Fruit fly (Drosophila melanogaster) whole organism, adult: Measurements from ENCODE around the gene CG10345.

Experiments used
- CG11617 ChIP-seq: fragments of 200-800 bp; sonication (Bioruptor generic); optimal IDR thresholded peaks from 2 replicates; lab custom pipeline; 2017; ENCODE audit warnings: mild to moderate bottlenecking, missing biosample characterization, missing genetic modification reagents, missing genetic modification characterization
- CG12768 ChIP-seq: fragments of 200-800 bp; sonication (Bioruptor generic); optimal IDR thresholded peaks from 2 replicates; lab custom pipeline; 2017; ENCODE audit warnings: missing biosample characterization, missing genetic modification characterization, mild to moderate bottlenecking, moderate library complexity, missing genetic modification reagents
- CG14711 ChIP-seq: fragments of 200-800 bp; sonication (Bioruptor generic); optimal IDR thresholded peaks from 2 replicates; lab custom pipeline; 2018; ENCODE audit warnings: missing biosample characterization, mild to moderate bottlenecking, missing genetic modification characterization, moderate library complexity
- CG1620 ChIP-seq: fragments of 200-800 bp; sonication (Bioruptor generic); optimal IDR thresholded peaks from 2 replicates; lab custom pipeline; 2016; ENCODE audit warnings: missing biosample characterization, missing genetic modification characterization
- CG33017 ChIP-seq: fragments of 200-800 bp; sonication (Bioruptor generic); optimal IDR thresholded peaks from 2 replicates; lab custom pipeline; 2018; ENCODE audit warnings: missing biosample characterization, mild to moderate bottlenecking, missing genetic modification characterization, moderate library complexity
- CG5204 ChIP-seq: fragments of 200-800 bp; sonication (Bioruptor generic); optimal IDR thresholded peaks from 2 replicates; lab custom pipeline; 2016; ENCODE audit warnings: missing biosample characterization, missing genetic modification characterization
- CG7045 ChIP-seq: fragments of 200-800 bp; sonication (Bioruptor generic); optimal IDR thresholded peaks from 2 replicates; lab custom pipeline; 2017; ENCODE audit warnings: missing biosample characterization, mild to moderate bottlenecking, missing genetic modification characterization
- CG7101 ChIP-seq: fragments of 200-800 bp; sonication (Bioruptor generic); optimal IDR thresholded peaks from 2 replicates; lab custom pipeline; 2018; ENCODE audit warnings: missing biosample characterization, mild to moderate bottlenecking, missing genetic modification characterization, moderate library complexity
- Clk ChIP-seq: fragments of 200-800 bp; sonication (Bioruptor generic); optimal IDR thresholded peaks from 2 replicates; lab custom pipeline; 2017; ENCODE audit warnings: missing biosample characterization, missing genetic modification characterization
- Crg-1 ChIP-seq: fragments of 200-800 bp; sonication (Bioruptor generic); optimal IDR thresholded peaks from 2 replicates; lab custom pipeline; 2016; ENCODE audit warnings: missing biosample characterization, missing genetic modification characterization
- Hr96 ChIP-seq: fragments of 200-800 bp; sonication (Bioruptor generic); optimal IDR thresholded peaks from 2 replicates; lab custom pipeline; 2016; ENCODE audit warnings: missing biosample characterization, missing genetic modification characterization
- Mnt ChIP-seq: fragments of 200-800 bp; sonication (Bioruptor generic); optimal IDR thresholded peaks from 2 replicates; lab custom pipeline; 2016; ENCODE audit warnings: missing biosample characterization, mild to moderate bottlenecking, missing genetic modification characterization
- bab1 ChIP-seq: fragments of 200-800 bp; sonication (Bioruptor generic); optimal IDR thresholded peaks from 3 replicates; lab custom pipeline; 2019; ENCODE audit warnings: missing biosample characterization, mild to moderate bottlenecking, missing genetic modification characterization, moderate library complexity
- cic ChIP-seq: fragments of 200-800 bp; sonication (Bioruptor generic); optimal IDR thresholded peaks from 2 replicates; lab custom pipeline; 2017; ENCODE audit warnings: missing biosample characterization, mild to moderate bottlenecking, missing genetic modification characterization, moderate library complexity
- cnc ChIP-seq, 2 experiments: fragments of >200 bp; optimal IDR thresholded peaks; 2 replicates each; lab custom pipeline; 2017
- kay ChIP-seq: fragments of 200-800 bp; sonication (Bioruptor generic); peaks from one replicate; lab custom pipeline; 2016; ENCODE audit warnings: missing biosample characterization, missing genetic modification characterization, borderline replicate concordance
- ovo ChIP-seq: fragments of 200-800 bp; sonication (Bioruptor generic); optimal IDR thresholded peaks from 2 replicates; lab custom pipeline; 2016; ENCODE audit warnings: missing biosample characterization, missing genetic modification characterization
- pad ChIP-seq: fragments of 200-800 bp; sonication (Bioruptor generic); optimal IDR thresholded peaks from 3 replicates; lab custom pipeline; 2017; ENCODE audit warnings: missing biosample characterization, missing genetic modification characterization, mild to moderate bottlenecking, moderate library complexity, missing genetic modification reagents
- tj ChIP-seq: fragments of 200-800 bp; sonication (Bioruptor generic); optimal IDR thresholded peaks from 3 replicates; lab custom pipeline; 2017; ENCODE audit warnings: missing biosample characterization, mild to moderate bottlenecking, missing genetic modification characterization, moderate library complexity
- toe ChIP-seq: fragments of 200-800 bp; sonication (Bioruptor generic); optimal IDR thresholded peaks from 2 replicates; lab custom pipeline; 2016; ENCODE audit warnings: missing biosample characterization, missing genetic modification characterization

Gene CG10345

dm6 chr3R:16614241-16614640 is 9.6 kb upstream of the CG10345 start, which contains the start of gene CG10340:
Gene CG10340 (minus strand): TSS chr3R:16614391.
- TF ChIP-seq cnc (optimal IDR thresholded peaks at IDR 0.05; lab: Kevin White, UChicago) (no peak), CG14711 (tag; lab: Kevin White, UChicago) (no peak), CG7045 (GFP tag; lab: Kevin White, UChicago) (no peak), kay (GFP tag; lab: Kevin White, UChicago) (peak; percentile 43), Mnt (peak; percentile 32), CG33017 (tag; lab: Kevin White, UChicago) (no peak), cic (no peak), bab1 (GFP tag; lab: Kevin White, UChicago) (peak; percentile 11), CG12768 (GFP tag; lab: Kevin White, UChicago) (no peak), Hr96 (GFP tag; lab: Kevin White, UChicago) (peak; percentile 4), Crg-1 (GFP tag; lab: Kevin White, UChicago) (no peak)

- TF ChIP-seq Hr96 (GFP tag; lab: Kevin White, UChicago) = no peak
- TF ChIP-seq pad (GFP tag; lab: Kevin White, UChicago) = no peak
- TF ChIP-seq CG7045 (GFP tag; lab: Kevin White, UChicago) = no peak
- no peak for TF ChIP-seq CG7101
- no peak for TF ChIP-seq CG12768 (GFP tag; lab: Kevin White, UChicago)
- TF ChIP-seq cnc (optimal IDR thresholded peaks at IDR 0.05; lab: Kevin White, UChicago) = no peak
- TF ChIP-seq Mnt = no peak
- no peak for TF ChIP-seq tj (GFP tag; lab: Kevin White, UChicago)
- no peak for TF ChIP-seq CG33017 (tag; lab: Kevin White, UChicago)
- TF ChIP-seq Crg-1 (GFP tag; lab: Kevin White, UChicago) = no peak
- no peak for TF ChIP-seq CG1620
- no peak for TF ChIP-seq cic
- no peak for TF ChIP-seq Clk (GFP tag; lab: Kevin White, UChicago)
- no peak for TF ChIP-seq CG11617 (GFP tag; lab: Kevin White, UChicago)
- no peak for TF ChIP-seq kay (GFP tag; lab: Kevin White, UChicago)
- no peak for TF ChIP-seq ovo (GFP tag; lab: Kevin White, UChicago)
- no peak for TF ChIP-seq toe (GFP tag; lab: Kevin White, UChicago)
- no peak for TF ChIP-seq CG5204 (GFP tag; lab: Kevin White, UChicago)
- no peak for TF ChIP-seq CG14711 (tag; lab: Kevin White, UChicago)
Measured at dm6 chr3R:16613300-16613699, 8.6 kb upstream of the CG10345 start, which contains the start of gene CG12783. Gene CG12783 (minus strand): TSS chr3R:16613400.

dm6 chr3R:16611240-16611639 is 6.6 kb upstream of the CG10345 start:
- TF ChIP-seq pad (GFP tag; lab: Kevin White, UChicago) (peak; percentile 75), CG7101 (no peak)

- no peak for TF ChIP-seq CG1620
- TF ChIP-seq Crg-1 (GFP tag; lab: Kevin White, UChicago) = no peak
- TF ChIP-seq toe (GFP tag; lab: Kevin White, UChicago) = no peak
- no peak for TF ChIP-seq Mnt
- no peak for TF ChIP-seq ovo (GFP tag; lab: Kevin White, UChicago)
- TF ChIP-seq cic = no peak
- no peak for TF ChIP-seq Clk (GFP tag; lab: Kevin White, UChicago)
- no peak for TF ChIP-seq pad (GFP tag; lab: Kevin White, UChicago)
- no peak for TF ChIP-seq CG7101
- no peak for TF ChIP-seq Hr96 (GFP tag; lab: Kevin White, UChicago)
- no peak for TF ChIP-seq kay (GFP tag; lab: Kevin White, UChicago)
- TF ChIP-seq bab1 (GFP tag; lab: Kevin White, UChicago) = no peak
Measured at dm6 chr3R:16608920-16609319, 4.3 kb upstream of the CG10345 start, which contains the start of gene NPF. Gene NPF (plus strand): TSS chr3R:16609220.

dm6 chr3R:16605929-16606328 is 1.3 kb upstream of the CG10345 start:
- TF ChIP-seq cic = no peak

- no peak for TF ChIP-seq cnc (optimal IDR thresholded peaks at IDR 0.05; lab: Kevin White, UChicago)
- TF ChIP-seq pad (GFP tag; lab: Kevin White, UChicago) = no peak
- TF ChIP-seq CG7101 = no peak
- TF ChIP-seq Crg-1 (GFP tag; lab: Kevin White, UChicago) = no peak
- no peak for TF ChIP-seq ovo (GFP tag; lab: Kevin White, UChicago)
- TF ChIP-seq CG11617 (GFP tag; lab: Kevin White, UChicago) = no peak
- no peak for TF ChIP-seq Mnt
- TF ChIP-seq kay (GFP tag; lab: Kevin White, UChicago) = no peak
- no peak for TF ChIP-seq Clk (GFP tag; lab: Kevin White, UChicago)
- TF ChIP-seq toe (GFP tag; lab: Kevin White, UChicago) = no peak
- TF ChIP-seq CG33017 (tag; lab: Kevin White, UChicago) = no peak
- TF ChIP-seq Hr96 (GFP tag; lab: Kevin White, UChicago) = no peak
- TF ChIP-seq cic = no peak
- no peak for TF ChIP-seq CG5204 (GFP tag; lab: Kevin White, UChicago)
- TF ChIP-seq CG1620 = no peak
- TF ChIP-seq CG14711 (tag; lab: Kevin White, UChicago) = no peak
- no peak for TF ChIP-seq CG12768 (GFP tag; lab: Kevin White, UChicago)
- no peak for TF ChIP-seq tj (GFP tag; lab: Kevin White, UChicago)
- TF ChIP-seq CG7045 (GFP tag; lab: Kevin White, UChicago) = no peak
- no peak for TF ChIP-seq bab1 (GFP tag; lab: Kevin White, UChicago)
Measured at dm6 chr3R:16600735-16601134, 3.9 kb downstream of the CG10345 start.

dm6 chr3R:16599647-16600046 is 5.0 kb downstream of the CG10345 start:
- TF ChIP-seq CG14711 (tag; lab: Kevin White, UChicago) (no peak), CG11617 (GFP tag; lab: Kevin White, UChicago) (no peak), CG7045 (GFP tag; lab: Kevin White, UChicago) (no peak), Crg-1 (GFP tag; lab: Kevin White, UChicago) (no peak), pad (GFP tag; lab: Kevin White, UChicago) (no peak), CG7101 (no peak), bab1 (GFP tag; lab: Kevin White, UChicago) (no peak), kay (GFP tag; lab: Kevin White, UChicago) (no peak), cic (no peak), Mnt (no peak), tj (GFP tag; lab: Kevin White, UChicago) (no peak)
